Fruit fly (Drosophila melanogaster): ENCODE measurements around the gene Esp.

Esp gene

dm6 chr3R:24857459-24857858 is 15.7 kb downstream of the Esp start, which contains the start of gene CAH4:
TSS of gene CAH4 (minus strand) at chr3R:24857559.
- TF ChIP-seq CG11456 (GFP tag; IDR thresholded peaks at IDR 0.05): no peak
- TF ChIP-seq Hmx (GFP tag; optimal IDR thresholded peaks at IDR 0.05): no peak
- TF ChIP-seq fu2 (GFP tag; optimal IDR thresholded peaks at IDR 0.05): no peak
- TF ChIP-seq Mrtf (GFP tag; IDR thresholded peaks at IDR 0.05): no peak
- no peak for TF ChIP-seq CG12104 (GFP tag; optimal IDR thresholded peaks at IDR 0.05)
- TF ChIP-seq ewg (GFP tag; optimal IDR thresholded peaks at IDR 0.05): no peak
- no peak for TF ChIP-seq CG17912 (GFP tag; optimal IDR thresholded peaks at IDR 0.05)
- no peak for TF ChIP-seq CG3407 (GFP tag; optimal IDR thresholded peaks at IDR 0.05)
- no peak for TF ChIP-seq HLH3B (GFP tag; IDR thresholded peaks at IDR 0.05)
- no peak for TF ChIP-seq CG1602 (GFP tag; optimal IDR thresholded peaks at IDR 0.05)
- no peak for TF ChIP-seq Bgb (GFP tag; IDR thresholded peaks at IDR 0.05; ENCODE audit: partially characterized antibody)
- TF ChIP-seq D19A (tag; optimal IDR thresholded peaks at IDR 0.05): no peak
- no peak for TF ChIP-seq CG42726 (GFP tag; IDR thresholded peaks at IDR 0.05; ENCODE audit: partially characterized antibody)
- TF ChIP-seq CG8281 (tag; optimal IDR thresholded peaks at IDR 0.05): no peak
- no peak for TF ChIP-seq nmo (GFP tag; optimal IDR thresholded peaks at IDR 0.05)
- no peak for TF ChIP-seq CHES-1-like (GFP tag; optimal IDR thresholded peaks at IDR 0.05)
- no peak for TF ChIP-seq Xrp1 (GFP tag; IDR thresholded peaks at IDR 0.05)
- TF ChIP-seq C15 (GFP tag; IDR thresholded peaks at IDR 0.05): no peak
- TF ChIP-seq gt (GFP tag; IDR thresholded peaks at IDR 0.05): no peak

- no peak for TF ChIP-seq sr (GFP tag; IDR thresholded peaks at IDR 0.05)
- no peak for TF ChIP-seq CG12071 (GFP tag; optimal IDR thresholded peaks at IDR 0.05)
- TF ChIP-seq yki (optimal IDR thresholded peaks at IDR 0.05): no peak
- TF ChIP-seq CG10274 (GFP tag; optimal IDR thresholded peaks at IDR 0.05): no peak
- TF ChIP-seq Hmr (GFP tag; optimal IDR thresholded peaks at IDR 0.05): no peak
- TF ChIP-seq CG17359 (tag; optimal IDR thresholded peaks at IDR 0.05): no peak
Measured at dm6 chr3R:24859701-24860100, 18.0 kb downstream of the Esp start, which contains the start of gene ppk22. TSS of gene ppk22 (minus strand) at chr3R:24859801.

- 0 out of 3 replicates have a peak, but pooled peaks have one; percentile 34 for TF ChIP-seq row (GFP tag; IDR thresholded peaks at IDR 0.05)
- TF ChIP-seq chinmo (GFP tag; IDR thresholded peaks at IDR 0.05; ENCODE audit: partially characterized antibody): 0 out of 4 replicates have a peak, but pooled peaks have one; percentile 48
- no peak for TF ChIP-seq CG9932 (GFP tag; IDR thresholded peaks at IDR 0.05)
- TF ChIP-seq Doc3 (GFP tag; IDR thresholded peaks at IDR 0.05; ENCODE audit: partially characterized antibody): no peak
- TF ChIP-seq CG14441 (GFP tag; IDR thresholded peaks at IDR 0.05): 0 out of 2 replicates have a peak, but pooled peaks have one; percentile 5
Measured at dm6 chr3R:24860316-24860826, 18.6 kb downstream of the Esp start, which contains the start of gene CG13639. TSS of gene CG13639 (minus strand) at chr3R:24860366.

- TF ChIP-seq Hmx (GFP tag; optimal IDR thresholded peaks at IDR 0.05) (no peak), Med (GFP tag) (peak; percentile 7), vvl (GFP tag; IDR thresholded peaks at IDR 0.05) (0 out of 2 replicates have a peak, but pooled peaks have one; percentile 24)
Measured at dm6 chr3R:24862065-24862464, 20.3 kb downstream of the Esp start, which contains the start of gene CG13640. TSS of gene CG13640 (minus strand) at chr3R:24862165.

dm6 chr3R:24862574-24863089 is 20.9 kb downstream of the Esp start, which contains the start of gene CG7016:
TSS of gene CG7016 (plus strand) at chr3R:24862931.
- no peak for TF ChIP-seq danr (GFP tag; IDR thresholded peaks at IDR 0.05)
- TF ChIP-seq grn (GFP tag; optimal IDR thresholded peaks at IDR 0.05): peak; percentile 13
- peak; percentile 12; the same call in 1 of the 3 replicates for TF ChIP-seq CG34422 (GFP tag; IDR thresholded peaks at IDR 0.05)
- no peak for TF ChIP-seq CG12299 (tag; optimal IDR thresholded peaks at IDR 0.05)
- TF ChIP-seq exex (tag; optimal IDR thresholded peaks at IDR 0.05): no peak
- no peak for TF ChIP-seq CG9437 (GFP tag; optimal IDR thresholded peaks at IDR 0.05)
- no peak for TF ChIP-seq zfh1 (GFP tag; IDR thresholded peaks at IDR 0.05)
- no peak for TF ChIP-seq unpg (GFP tag; optimal IDR thresholded peaks at IDR 0.05)
- TF ChIP-seq CG34376 (GFP tag; optimal IDR thresholded peaks at IDR 0.05): peak; percentile 62
- TF ChIP-seq vvl (GFP tag; IDR thresholded peaks at IDR 0.05): 0 out of 2 replicates have a peak, but pooled peaks have one; percentile 2
- TF ChIP-seq CG13894 (tag; optimal IDR thresholded peaks at IDR 0.05): peak; percentile 79
- TF ChIP-seq sens (GFP tag): peak; percentile 58
- TF ChIP-seq Pdp1 (GFP tag; optimal IDR thresholded peaks at IDR 0.05): peak in 1 of 2 experiments; percentile 70
- TF ChIP-seq HLH3B (GFP tag; IDR thresholded peaks at IDR 0.05): no peak
- no peak for TF ChIP-seq CG8478 (optimal IDR thresholded peaks at IDR 0.05)
- peak; percentile 57; the same call in 1 of the 4 replicates for TF ChIP-seq chinmo (GFP tag; IDR thresholded peaks at IDR 0.05; ENCODE audit: partially characterized antibody)
